Worm (Caenorhabditis elegans) whole organism, early embryonic: ENCODE data around the gene fkb-6.
"Not testable (repeated sequence)": the region's sequence is repeated elsewhere in the genome, so short reads cannot be mapped to it uniquely, and the experiment has no call there.

Experiments
- aly-1 ChIP-seq: sonication (generic microtip); optimal IDR thresholded peaks from 2 replicates; lab custom pipeline; 2016; ENCODE audit warnings: missing genetic modification characterization, missing compliant biosample characterization
- ama-1 ChIP-seq: fragments of 150-350 bp; optimal IDR thresholded peaks from 2 replicates; lab custom pipeline; 2014
- ceh-13 ChIP-seq: fragments of 200-800 bp; sonication (Bioruptor generic); optimal IDR thresholded peaks from 2 replicates; lab custom pipeline; 2018; ENCODE audit warnings: mild to moderate bottlenecking, missing genetic modification characterization, missing compliant biosample characterization
- hmg-4 ChIP-seq: fragments of 200-800 bp; sonication (Bioruptor generic); optimal IDR thresholded peaks from 2 replicates; lab custom pipeline; 2018; ENCODE audit warnings: mild to moderate bottlenecking, missing genetic modification characterization, missing compliant biosample characterization
- tbx-11 ChIP-seq: fragments of 200-800 bp; sonication (Bioruptor generic); IDR thresholded peaks from 2 replicates; pipeline ENCODE4 v1.3.6; 2022; ENCODE audit warnings: missing genetic modification characterization, missing compliant biosample characterization
- tra-4 ChIP-seq: sonication (generic microtip); optimal IDR thresholded peaks from 2 replicates; lab custom pipeline; 2017; ENCODE audit warnings: missing genetic modification characterization, missing compliant biosample characterization

DNA sequence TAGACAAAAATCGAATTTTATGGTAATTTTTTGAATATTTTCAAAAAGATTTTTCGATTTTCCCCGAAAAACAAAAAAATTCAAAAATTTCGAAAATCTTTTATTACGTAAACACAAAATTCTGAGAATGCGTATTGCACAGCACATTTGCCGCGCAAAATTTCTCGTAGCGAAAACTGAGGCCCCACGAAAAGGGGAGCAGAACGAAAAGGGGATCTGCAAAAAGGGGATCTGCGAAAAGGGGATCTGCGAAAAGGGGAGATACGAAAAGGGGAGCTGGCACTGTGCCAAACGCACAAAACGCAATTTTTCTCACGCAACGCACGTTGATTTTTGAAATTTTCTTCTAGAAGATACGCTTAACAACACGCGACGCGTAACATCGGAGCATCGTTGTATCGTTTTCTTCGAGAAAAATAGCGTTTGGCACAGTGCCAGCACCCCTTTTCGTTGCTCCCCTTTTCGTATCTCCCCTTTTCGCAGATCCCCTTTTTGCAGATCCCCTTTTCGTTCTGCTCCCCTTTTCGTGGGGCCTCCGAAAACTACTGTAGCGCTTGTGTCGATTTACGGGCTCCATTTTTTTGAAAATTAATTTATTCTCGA is 6.5 kb upstream of the fkb-6 start:
- TF ChIP-seq ceh-13 (GFP tag; lab: Kevin White, UChicago); ama-1 (lab: Kevin White, UChicago); tra-4; tbx-11 (GFP tag; lab: Robert Waterston, UW); aly-1; hmg-4 (GFP tag; lab: Kevin White, UChicago): not testable (repeated sequence)
